Worm (Caenorhabditis elegans) whole organism, L4 larva: ENCODE results near the gene ZC239.14.

Experiments
- aly-2 ChIP-seq: sonication (generic microtip); optimal IDR thresholded peaks from 2 replicates; lab custom pipeline; 2018; ENCODE audit warnings: missing biosample characterization, missing genetic modification characterization
- ama-1 ChIP-seq: fragments of 150-350 bp; optimal IDR thresholded peaks from 2 replicates; lab custom pipeline; 2014; ENCODE audit warnings: inconsistent platforms, mixed read lengths
- ceh-32 ChIP-seq: sonication (generic microtip); optimal IDR thresholded peaks from 2 replicates; lab custom pipeline; 2016; ENCODE audit warnings: mild to moderate bottlenecking, missing genetic modification characterization, missing compliant biosample characterization; ENCODE audit not compliant: poor library complexity
- dmd-8 ChIP-seq: fragments of 200-800 bp; sonication (Bioruptor generic); IDR thresholded peaks from 2 replicates; pipeline ENCODE4 v1.3.6; 2022; ENCODE audit warnings: missing genetic modification characterization, missing compliant biosample characterization
- hmg-1.1 ChIP-seq: fragments of 200-800 bp; sonication (Bioruptor generic); IDR thresholded peaks from 2 replicates; pipeline ENCODE4 v1.3.6; 2022; ENCODE audit warnings: missing genetic modification reagents, missing genetic modification characterization, missing compliant biosample characterization
- lin-15B ChIP-seq: fragments of 150-350 bp; sonication (generic microtip); optimal IDR thresholded peaks from 3 replicates; lab custom pipeline; 2014; ENCODE audit warnings: missing biosample characterization, missing genetic modification characterization
- mep-1 ChIP-seq: fragments of 150-350 bp; sonication (generic microtip); optimal IDR thresholded peaks from 3 replicates; lab custom pipeline; 2014; ENCODE audit warnings: missing biosample characterization, missing genetic modification characterization
- nhr-237 ChIP-seq: sonication (generic microtip); optimal IDR thresholded peaks from 2 replicates; lab custom pipeline; 2017; ENCODE audit warnings: missing biosample characterization, missing genetic modification characterization
- nhr-28 ChIP-seq: fragments of 150-350 bp; optimal IDR thresholded peaks from 2 replicates; lab custom pipeline; 2014; ENCODE audit warnings: missing biosample characterization, missing genetic modification characterization
- sdz-12 ChIP-seq: fragments of 200-800 bp; sonication (Bioruptor generic); optimal IDR thresholded peaks from 2 replicates; lab custom pipeline; 2018; ENCODE audit warnings: mild to moderate bottlenecking, missing genetic modification characterization, missing compliant biosample characterization
- unc-39 ChIP-seq: sonication (generic microtip); optimal IDR thresholded peaks from 2 replicates; lab custom pipeline; 2017; ENCODE audit warnings: missing biosample characterization, missing genetic modification characterization

DNA sequence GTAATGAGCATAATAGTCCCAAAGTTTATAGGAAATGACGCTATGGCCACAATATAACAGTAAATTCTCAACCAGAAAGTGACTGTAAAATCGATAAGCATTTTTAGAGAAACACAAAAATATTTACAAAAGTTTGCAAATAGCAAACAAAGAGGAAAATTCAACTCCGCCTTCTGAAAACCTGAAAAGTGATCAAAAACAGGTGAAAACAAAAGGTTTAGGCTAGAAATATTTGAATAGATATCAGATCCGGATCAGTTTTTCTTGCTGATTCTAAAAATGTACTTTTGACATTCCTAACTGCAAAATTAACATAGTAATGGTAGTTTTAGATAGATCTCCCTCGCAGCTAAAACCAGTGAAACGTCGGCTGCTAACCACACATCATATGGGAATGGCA, 22.8 kb downstream of the ZC239.14 start, which contains the start of gene sri-51:
- TF ChIP-seq aly-2 (tag; lab: Kevin White, UChicago) = no peak
- no peak for TF ChIP-seq ama-1 (lab: Kevin White, UChicago)
- TF ChIP-seq ceh-32 (tag; lab: Kevin White, UChicago) = no peak
- TF ChIP-seq hmg-1.1 (GFP tag; lab: Robert Waterston, UW) = no peak
- TF ChIP-seq nhr-237 (tag; lab: Kevin White, UChicago) = no peak
- TF ChIP-seq lin-15B (tag; lab: Kevin White, UChicago) = no peak
- no peak for TF ChIP-seq mep-1 (tag; lab: Kevin White, UChicago)
- TF ChIP-seq dmd-8 (GFP tag; lab: Robert Waterston, UW) = no peak
- no peak for TF ChIP-seq nhr-28 (tag; lab: Kevin White, UChicago)
- no peak for TF ChIP-seq unc-39 (tag; lab: Kevin White, UChicago)
- no peak for TF ChIP-seq sdz-12 (GFP tag; lab: Kevin White, UChicago)
